Fruit fly (Drosophila melanogaster) whole organism, embryonic: Measurements from ENCODE around the gene CG6015.

Experiments
- Bdp1 ChIP-seq: fragments of 200-800 bp; sonication (Bioruptor generic); optimal IDR thresholded peaks from 3 replicates; lab custom pipeline; 2016; ENCODE audit warnings: missing biosample characterization, missing genetic modification characterization
- C15 ChIP-seq: fragments of 200-800 bp; sonication (Bioruptor generic); IDR thresholded peaks from 3 replicates; pipeline ENCODE4 v1.3.6; 2022; ENCODE audit warnings: missing biosample characterization, missing genetic modification characterization
- CG11247 ChIP-seq: fragments of 200-800 bp; sonication (Bioruptor generic); IDR thresholded peaks from 2 replicates; pipeline ENCODE4 v1.3.6; 2022; ENCODE audit warnings: missing biosample characterization, missing genetic modification characterization
- CG1233 ChIP-seq: fragments of 200-800 bp; sonication (Bioruptor generic); optimal IDR thresholded peaks from 4 replicates; lab custom pipeline; 2018; ENCODE audit warnings: missing biosample characterization, mild to moderate bottlenecking, missing genetic modification characterization
- CG12942 ChIP-seq: fragments of 200-800 bp; sonication (Bioruptor generic); optimal IDR thresholded peaks from 3 replicates; lab custom pipeline; 2016; ENCODE audit warnings: missing biosample characterization, missing genetic modification characterization
- CG15269 ChIP-seq: fragments of 200-800 bp; sonication (Bioruptor generic); optimal IDR thresholded peaks from 2 replicates; lab custom pipeline; 2018; ENCODE audit warnings: missing biosample characterization, mild to moderate bottlenecking, missing genetic modification characterization, moderate library complexity
- CG15479 ChIP-seq: fragments of 200-800 bp; sonication (Bioruptor generic); optimal IDR thresholded peaks from 3 replicates; lab custom pipeline; 2019; ENCODE audit warnings: missing biosample characterization, mild to moderate bottlenecking, missing genetic modification characterization, moderate library complexity
- CG18619 ChIP-seq: fragments of 200-800 bp; sonication (Bioruptor generic); optimal IDR thresholded peaks from 3 replicates; lab custom pipeline; 2017; ENCODE audit warnings: missing biosample characterization, mild to moderate bottlenecking, missing genetic modification characterization
- CG2202 ChIP-seq: fragments of 200-800 bp; sonication (Bioruptor generic); optimal IDR thresholded peaks from 2 replicates; lab custom pipeline; 2018; ENCODE audit warnings: missing biosample characterization, mild to moderate bottlenecking, missing genetic modification characterization
- CG30020 ChIP-seq: fragments of 200-800 bp; optimal IDR thresholded peaks from 2 replicates; lab custom pipeline; 2019; ENCODE audit warnings: missing biosample characterization, mild to moderate bottlenecking, missing genetic modification characterization, moderate library complexity
- CG31224 ChIP-seq: fragments of 200-800 bp; sonication (Bioruptor generic); IDR thresholded peaks from 2 replicates; pipeline ENCODE4 v1.3.6; 2022; ENCODE audit warnings: missing biosample characterization, missing genetic modification characterization
- CG31365 ChIP-seq: fragments of 200-800 bp; sonication (Bioruptor generic); optimal IDR thresholded peaks from 2 replicates; lab custom pipeline; 2018; ENCODE audit warnings: missing biosample characterization, mild to moderate bottlenecking, missing genetic modification characterization
- CG32767 ChIP-seq: fragments of 200-800 bp; sonication (Bioruptor generic); IDR thresholded peaks from 2 replicates; pipeline ENCODE4 v1.3.6; 2022; ENCODE audit warnings: missing biosample characterization, missing genetic modification characterization
- CG32772 ChIP-seq: fragments of 200-800 bp; sonication (Bioruptor generic); IDR thresholded peaks from 2 replicates; pipeline ENCODE4 v1.3.6; 2022; ENCODE audit warnings: missing biosample characterization, missing genetic modification characterization
- CG4424 ChIP-seq: fragments of 200-800 bp; sonication (Bioruptor generic); optimal IDR thresholded peaks from 3 replicates; lab custom pipeline; 2016; ENCODE audit warnings: missing biosample characterization, missing genetic modification characterization
- CG4617 ChIP-seq: fragments of 200-800 bp; sonication (Bioruptor generic); optimal IDR thresholded peaks from 3 replicates; lab custom pipeline; 2016; ENCODE audit warnings: missing biosample characterization, missing genetic modification characterization, borderline replicate concordance
- CG7987 ChIP-seq: fragments of 200-800 bp; sonication (Bioruptor generic); optimal IDR thresholded peaks from 2 replicates; lab custom pipeline; 2018; ENCODE audit warnings: missing biosample characterization, mild to moderate bottlenecking, missing genetic modification characterization, moderate library complexity
- CG9727 ChIP-seq: fragments of 200-800 bp; sonication (Bioruptor generic); optimal IDR thresholded peaks from 3 replicates; lab custom pipeline; 2017; ENCODE audit warnings: missing biosample characterization, mild to moderate bottlenecking, missing genetic modification characterization
- Elba2 ChIP-seq: fragments of 200-800 bp; sonication (Bioruptor generic); optimal IDR thresholded peaks from 3 replicates; lab custom pipeline; 2016; ENCODE audit warnings: missing biosample characterization, missing genetic modification characterization
- Gug ChIP-seq: fragments of 200-800 bp; sonication (Bioruptor generic); IDR thresholded peaks from 4 replicates; pipeline ENCODE4 v1.3.6; 2022; ENCODE audit warnings: missing biosample characterization, missing genetic modification characterization
- HmgD ChIP-seq: fragments of 200-800 bp; sonication (Bioruptor generic); optimal IDR thresholded peaks from 3 replicates; lab custom pipeline; 2016; ENCODE audit warnings: missing biosample characterization, missing genetic modification characterization
- HmgZ ChIP-seq: fragments of 200-800 bp; sonication (Bioruptor generic); optimal IDR thresholded peaks from 2 replicates; lab custom pipeline; 2018; ENCODE audit warnings: missing biosample characterization, mild to moderate bottlenecking, missing genetic modification characterization
- Hr78 ChIP-seq, 2 experiments: fragments of 200-800 bp in 1 of 2; fragments of >200 bp in 1 of 2; sonication (Bioruptor generic) in 1 of 2; optimal IDR thresholded peaks; 2 replicates each; lab custom pipeline; 2017 to 2019; ENCODE audit warnings: missing biosample characterization in 2 of 2, missing genetic modification characterization in 2 of 2, mild to moderate bottlenecking in 1 of 2, moderate library complexity in 1 of 2
- Lim3 ChIP-seq: fragments of 200-800 bp; sonication (Bioruptor generic); IDR thresholded peaks from 2 replicates; pipeline ENCODE4 v1.3.6; 2022; ENCODE audit warnings: missing biosample characterization, missing genetic modification characterization
- MBD-R2 ChIP-seq: fragments of 200-800 bp; sonication (Bioruptor generic); IDR thresholded peaks from 2 replicates; pipeline ENCODE4 v1.3.6; 2022; ENCODE audit warnings: missing biosample characterization, missing genetic modification characterization
- Neu2 ChIP-seq: fragments of 200-800 bp; sonication (Bioruptor generic); optimal IDR thresholded peaks from 3 replicates; lab custom pipeline; 2016; ENCODE audit warnings: missing biosample characterization, missing genetic modification characterization, borderline replicate concordance
- Ptx1 ChIP-seq: fragments of 200-800 bp; sonication (Bioruptor generic); IDR thresholded peaks from 2 replicates; pipeline ENCODE4 v1.3.6; 2022; ENCODE audit warnings: missing biosample characterization, missing genetic modification characterization
- ap ChIP-seq: fragments of 200-800 bp; sonication (Bioruptor generic); IDR thresholded peaks from 2 replicates; pipeline ENCODE4 v1.3.6; 2022; ENCODE audit warnings: missing biosample characterization, missing genetic modification characterization
- ase ChIP-seq: fragments of 200-800 bp; sonication (Bioruptor generic); IDR thresholded peaks from 3 replicates; pipeline ENCODE4 v1.3.6; 2022; ENCODE audit warnings: missing biosample characterization, missing genetic modification characterization
- bab2 ChIP-seq: fragments of 200-800 bp; sonication (Bioruptor generic); optimal IDR thresholded peaks from 2 replicates; lab custom pipeline; 2016; ENCODE audit warnings: missing biosample characterization, missing genetic modification characterization
- bcd ChIP-seq: fragments of 200-800 bp; sonication (Bioruptor generic); optimal IDR thresholded peaks from 2 replicates; lab custom pipeline; 2017; ENCODE audit warnings: missing biosample characterization, mild to moderate bottlenecking, missing genetic modification characterization
- chif ChIP-seq, 2 experiments: fragments of 200-800 bp; sonication (Bioruptor generic); optimal IDR thresholded peaks; 3 replicates each; lab custom pipeline; 2016; ENCODE audit warnings: missing biosample characterization in 2 of 2, missing genetic modification characterization in 2 of 2
- chinmo ChIP-seq: fragments of 200-800 bp; sonication (Bioruptor generic); IDR thresholded peaks from 4 replicates; pipeline ENCODE4 v1.3.6; 2022; ENCODE audit warnings: missing biosample characterization, missing genetic modification characterization; ENCODE audit not compliant: partially characterized antibody
- chn ChIP-seq: fragments of 200-800 bp; sonication (Bioruptor generic); optimal IDR thresholded peaks from 2 replicates; lab custom pipeline; 2016; ENCODE audit warnings: missing biosample characterization, missing genetic modification characterization
- dm ChIP-seq: fragments of 200-800 bp; sonication (Bioruptor generic); optimal IDR thresholded peaks from 3 replicates; lab custom pipeline; 2016; ENCODE audit warnings: missing biosample characterization, missing genetic modification characterization
- hb ChIP-seq: fragments of 200-800 bp; sonication (Bioruptor generic); IDR thresholded peaks from 3 replicates; pipeline ENCODE4 v1.3.6; 2022; ENCODE audit warnings: missing biosample characterization, missing genetic modification characterization; ENCODE audit not compliant: partially characterized antibody
- ind ChIP-seq: fragments of 200-800 bp; sonication (Bioruptor generic); optimal IDR thresholded peaks from 3 replicates; lab custom pipeline; 2016; ENCODE audit warnings: missing biosample characterization, missing genetic modification characterization
- jing ChIP-seq: fragments of 200-800 bp; sonication (Bioruptor generic); optimal IDR thresholded peaks from 2 replicates; lab custom pipeline; 2018; ENCODE audit warnings: missing biosample characterization, mild to moderate bottlenecking, missing genetic modification characterization
- jumu ChIP-seq: fragments of 200-800 bp; sonication (Bioruptor generic); optimal IDR thresholded peaks from 3 replicates; lab custom pipeline; 2016; ENCODE audit warnings: missing biosample characterization, missing genetic modification characterization
- klu ChIP-seq: fragments of 200-800 bp; sonication (Bioruptor generic); IDR thresholded peaks from 2 replicates; pipeline ENCODE4 v1.3.6; 2022; ENCODE audit warnings: missing biosample characterization, missing genetic modification characterization
- nerfin-1 ChIP-seq: fragments of 200-800 bp; sonication (Bioruptor generic); optimal IDR thresholded peaks from 3 replicates; lab custom pipeline; 2019; ENCODE audit warnings: missing biosample characterization, mild to moderate bottlenecking, missing genetic modification characterization, moderate library complexity
- nerfin-2 ChIP-seq: fragments of 200-800 bp; sonication (Bioruptor generic); IDR thresholded peaks from 2 replicates; pipeline ENCODE4 v1.3.6; 2022; ENCODE audit warnings: missing biosample characterization, missing genetic modification characterization; ENCODE audit not compliant: partially characterized antibody
- pfk ChIP-seq: fragments of 200-800 bp; sonication (Bioruptor generic); optimal IDR thresholded peaks from 2 replicates; lab custom pipeline; 2018; ENCODE audit warnings: missing biosample characterization, mild to moderate bottlenecking, missing genetic modification characterization, moderate library complexity
- sc ChIP-seq, 3 experiments: fragments of >200 bp in 2 of 3; fragments of 200-800 bp in 1 of 3; sonication (Bioruptor generic) in 1 of 3; optimal IDR thresholded peaks; 2 replicates in 2 of 3; 3 replicates in 1 of 3; lab custom pipeline; 2017; ENCODE audit warnings: mild to moderate bottlenecking in 1 of 3, missing biosample characterization in 1 of 3, missing genetic modification characterization in 1 of 3, missing genetic modification reagents in 1 of 3
- slou ChIP-seq: fragments of 200-800 bp; sonication (Bioruptor generic); optimal IDR thresholded peaks from 3 replicates; lab custom pipeline; 2016; ENCODE audit warnings: missing biosample characterization, missing genetic modification characterization
- sob ChIP-seq: fragments of 200-800 bp; sonication (Bioruptor generic); IDR thresholded peaks from 2 replicates; pipeline ENCODE4 v1.3.6; 2022; ENCODE audit warnings: missing biosample characterization, missing genetic modification characterization
- tap ChIP-seq: fragments of 200-800 bp; optimal IDR thresholded peaks from 3 replicates; lab custom pipeline; 2019; ENCODE audit warnings: missing biosample characterization, mild to moderate bottlenecking, missing genetic modification characterization, moderate library complexity
- tx ChIP-seq: fragments of 200-800 bp; sonication (Bioruptor generic); optimal IDR thresholded peaks from 2 replicates; lab custom pipeline; 2016; ENCODE audit warnings: missing biosample characterization, missing genetic modification characterization
- usp ChIP-seq: fragments of >200 bp; optimal IDR thresholded peaks from 2 replicates; lab custom pipeline; 2017; ENCODE audit warnings: missing biosample characterization, missing genetic modification characterization
- vnd ChIP-seq: fragments of 200-800 bp; sonication (Bioruptor generic); IDR thresholded peaks from 3 replicates; pipeline ENCODE4 v1.3.6; 2022; ENCODE audit warnings: missing biosample characterization, missing genetic modification characterization; ENCODE audit not compliant: partially characterized antibody
- zfh1 ChIP-seq: fragments of 200-800 bp; sonication (Bioruptor generic); IDR thresholded peaks from 3 replicates; pipeline ENCODE4 v1.3.6; 2022; ENCODE audit warnings: missing biosample characterization, missing genetic modification characterization

The CG6015 gene

dm6 chr3R:22035552-22035951 is 1.5 kb upstream of the CG6015 start (continued):
- no peak for TF ChIP-seq Neu2 (GFP tag; lab: Kevin White, UChicago)
- no peak for TF ChIP-seq CG32772 (GFP tag; lab: Robert Waterston, UW)
- TF ChIP-seq bcd, result no peak
- TF ChIP-seq Hr78 (GFP tag; optimal IDR thresholded peaks at IDR 0.05; lab: Kevin White, UChicago), result peak in 1 of 2 experiments; percentile 80
- TF ChIP-seq CG1233, result no peak
- TF ChIP-seq CG9727 (GFP tag; lab: Kevin White, UChicago), result no peak
- no peak for TF ChIP-seq CG30020 (tag; lab: Kevin White, UChicago)
- TF ChIP-seq Lim3, result no peak
- TF ChIP-seq chinmo, result peak; percentile 75; the same call in 2 of the 4 replicates
- TF ChIP-seq CG18619 (GFP tag; lab: Kevin White, UChicago), result no peak
- TF ChIP-seq usp (GFP tag; lab: Kevin White, UChicago), result no peak
- no peak for TF ChIP-seq Bdp1 (GFP tag; lab: Kevin White, UChicago)
- no peak for TF ChIP-seq tap (tag; lab: Kevin White, UChicago)
- no peak for TF ChIP-seq sc (optimal IDR thresholded peaks at IDR 0.05; lab: Kevin White, UChicago)
- no peak for TF ChIP-seq sc (GFP tag; optimal IDR thresholded peaks at IDR 0.05; lab: Kevin White, UChicago)
- TF ChIP-seq CG32767 (GFP tag; lab: Robert Waterston, UW), result no peak
- TF ChIP-seq Ptx1, result no peak
- no peak for TF ChIP-seq CG15269 (tag; lab: Kevin White, UChicago)
- no peak for TF ChIP-seq jing (GFP tag; lab: Kevin White, UChicago)
- TF ChIP-seq CG4424 (GFP tag; lab: Kevin White, UChicago), result no peak
- peak; percentile 57; the same call in 1 of the 3 replicates for TF ChIP-seq vnd
- no peak for TF ChIP-seq CG2202
- no peak for TF ChIP-seq tx (GFP tag; lab: Kevin White, UChicago)
- TF ChIP-seq pfk (GFP tag; lab: Kevin White, UChicago), result no peak
- TF ChIP-seq CG4617 (GFP tag; lab: Kevin White, UChicago), result no peak
- TF ChIP-seq MBD-R2 (GFP tag; lab: Robert Waterston, UW), result peak; percentile 77
- TF ChIP-seq CG31224 (GFP tag; lab: Robert Waterston, UW), result no peak
- TF ChIP-seq HmgD, result no peak
- no peak for TF ChIP-seq CG31365 (tag; lab: Kevin White, UChicago)
- no peak for TF ChIP-seq ase
- no peak for TF ChIP-seq chn (GFP tag; lab: Kevin White, UChicago)
- no peak for TF ChIP-seq CG7987 (GFP tag; lab: Kevin White, UChicago)
- TF ChIP-seq sob (GFP tag; lab: Robert Waterston, UW), result no peak
- TF ChIP-seq chif (GFP tag; optimal IDR thresholded peaks at IDR 0.05; lab: Kevin White, UChicago), result no peak
- TF ChIP-seq HmgZ (tag; lab: Kevin White, UChicago), result no peak
- TF ChIP-seq nerfin-1 (tag; lab: Kevin White, UChicago), result no peak
- no peak for TF ChIP-seq bab2
- peak; percentile 93 for TF ChIP-seq dm
- TF ChIP-seq ap (GFP tag; lab: Robert Waterston, UW), result no peak
- TF ChIP-seq jumu (GFP tag; lab: Kevin White, UChicago), result no peak
- no peak for TF ChIP-seq Gug (GFP tag; lab: Robert Waterston, UW)
- TF ChIP-seq nerfin-2, result peak; percentile 64
- no peak for TF ChIP-seq ind
- TF ChIP-seq zfh1 (GFP tag; lab: Robert Waterston, UW), result no peak
- no peak for TF ChIP-seq slou (GFP tag; lab: Kevin White, UChicago)
- no peak for TF ChIP-seq CG12942 (GFP tag; lab: Kevin White, UChicago)
- no peak for TF ChIP-seq C15 (GFP tag; lab: Robert Waterston, UW)
- TF ChIP-seq Elba2 (GFP tag; lab: Kevin White, UChicago), result no peak
- TF ChIP-seq hb (GFP tag; lab: Robert Waterston, UW), result 0 out of 3 replicates have a peak, but pooled peaks have one; percentile 42
- TF ChIP-seq klu, result no peak
- no peak for TF ChIP-seq CG15479 (GFP tag; lab: Kevin White, UChicago)
- TF ChIP-seq CG11247 (GFP tag; lab: Robert Waterston, UW), result no peak
